Worm (Caenorhabditis elegans): ENCODE results near the gene acc-4.

Gene acc-4

ce11 chrIII:13484024-13484423 lies at the start of gene acc-4:
TSS of gene acc-4 (minus strand) at chrIII:13484124.
- no peak for TF ChIP-seq tab-1 (GFP tag; IDR thresholded peaks at IDR 0.05)
- TF ChIP-seq cog-1 (tag; optimal IDR thresholded peaks at IDR 0.05): no peak
- no peak for TF ChIP-seq ref-1 (GFP tag; conservative IDR thresholded peaks at IDR 0.05)
- no peak for TF ChIP-seq ztf-23 (GFP tag; IDR thresholded peaks at IDR 0.05)
- TF ChIP-seq flt-1 (GFP tag; IDR thresholded peaks at IDR 0.05): no peak
- TF ChIP-seq T22C8.4 (GFP tag; IDR thresholded peaks at IDR 0.05): no peak
- no peak for TF ChIP-seq klf-2 (GFP tag; conservative IDR thresholded peaks at IDR 0.05)
- no peak for TF ChIP-seq ztf-29 (GFP tag; IDR thresholded peaks at IDR 0.05)
- TF ChIP-seq med-1 (GFP tag; optimal IDR thresholded peaks at IDR 0.05; ENCODE audit: insufficient read depth): no peak

DNA sequence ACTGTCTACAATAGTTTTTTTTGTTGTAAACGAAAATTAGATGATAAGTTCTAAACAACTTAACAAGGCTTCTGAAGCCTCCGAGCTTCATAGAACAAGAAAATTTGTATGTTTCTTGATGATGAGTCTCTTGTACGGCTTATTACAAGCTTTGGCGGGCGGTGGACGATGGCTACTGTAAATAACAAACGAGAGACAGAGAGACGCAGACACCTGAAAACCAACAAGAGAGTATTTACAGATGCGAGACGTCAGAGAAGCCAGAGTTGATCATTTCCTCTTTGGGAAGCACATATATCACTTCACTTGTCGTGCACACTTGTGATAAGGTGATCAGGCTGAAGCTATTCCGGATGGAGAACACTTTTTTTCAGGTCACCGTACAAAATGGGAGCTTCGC lies 46.9 kb upstream of the acc-4 start:
- TF ChIP-seq ref-1 (GFP tag; conservative IDR thresholded peaks at IDR 0.05) (no peak), cog-1 (tag; optimal IDR thresholded peaks at IDR 0.05) (no peak), med-1 (GFP tag; optimal IDR thresholded peaks at IDR 0.05; ENCODE audit: insufficient read depth) (no peak), ztf-23 (GFP tag; IDR thresholded peaks at IDR 0.05) (no peak)

DNA sequence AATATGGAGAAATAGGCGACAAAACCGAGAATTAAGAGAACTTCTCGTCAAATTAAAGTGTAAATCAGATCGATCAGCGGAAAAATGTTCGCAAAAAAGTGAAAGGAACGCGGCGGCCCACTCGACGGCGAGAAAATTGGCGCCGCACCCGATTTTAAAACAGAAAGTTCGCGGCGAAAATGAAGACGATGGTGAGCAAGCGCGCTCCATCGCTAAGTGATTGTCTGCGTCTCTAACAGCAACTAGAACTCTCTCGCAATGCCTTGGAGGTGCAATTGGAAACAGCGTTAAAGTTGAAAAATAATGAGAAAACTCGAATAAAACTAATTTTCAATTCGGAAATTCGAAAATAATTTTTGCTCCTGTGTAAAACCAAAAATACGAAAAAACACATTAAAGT lies 46.1 kb upstream of the acc-4 start:
- 0 out of 2 replicates have a peak, but pooled peaks have one; percentile 30 for TF ChIP-seq flt-1 (GFP tag; IDR thresholded peaks at IDR 0.05)
- TF ChIP-seq ztf-23 (GFP tag; IDR thresholded peaks at IDR 0.05): no peak

ce11 chrIII:13528513-13529249 lies 44.8 kb upstream of the acc-4 start:
- TF ChIP-seq cog-1 (tag; optimal IDR thresholded peaks at IDR 0.05) (no peak), med-1 (GFP tag; optimal IDR thresholded peaks at IDR 0.05; ENCODE audit: insufficient read depth) (no peak), ztf-23 (GFP tag; IDR thresholded peaks at IDR 0.05) (no peak), ztf-29 (GFP tag; IDR thresholded peaks at IDR 0.05) (no peak), T22C8.4 (GFP tag; IDR thresholded peaks at IDR 0.05) (no peak), ref-1 (GFP tag; conservative IDR thresholded peaks at IDR 0.05) (no peak), flt-1 (GFP tag; IDR thresholded peaks at IDR 0.05) (no peak), klf-2 (GFP tag; conservative IDR thresholded peaks at IDR 0.05) (no peak), tab-1 (GFP tag; IDR thresholded peaks at IDR 0.05) (no peak)

- no peak for TF ChIP-seq T22C8.4 (GFP tag; IDR thresholded peaks at IDR 0.05)
- TF ChIP-seq tab-1 (GFP tag; IDR thresholded peaks at IDR 0.05): no peak
- TF ChIP-seq ref-1 (GFP tag; conservative IDR thresholded peaks at IDR 0.05): no peak
- no peak for TF ChIP-seq ztf-29 (GFP tag; IDR thresholded peaks at IDR 0.05)
- TF ChIP-seq ztf-23 (GFP tag; IDR thresholded peaks at IDR 0.05): no peak
- TF ChIP-seq flt-1 (GFP tag; IDR thresholded peaks at IDR 0.05): no peak
- TF ChIP-seq cog-1 (tag; optimal IDR thresholded peaks at IDR 0.05): no peak
- TF ChIP-seq klf-2 (GFP tag; conservative IDR thresholded peaks at IDR 0.05): no peak
- TF ChIP-seq med-1 (GFP tag; optimal IDR thresholded peaks at IDR 0.05; ENCODE audit: insufficient read depth): no peak
Observed at ce11 chrIII:13527424-13528097, 43.6 kb upstream of the acc-4 start, which contains the start of gene lron-13. TSS of gene lron-13 (plus strand) at chrIII:13527438.

ce11 chrIII:13526702-13527101 lies 42.8 kb upstream of the acc-4 start:
- TF ChIP-seq med-1 (GFP tag; optimal IDR thresholded peaks at IDR 0.05; ENCODE audit: insufficient read depth) (no peak), tab-1 (GFP tag; IDR thresholded peaks at IDR 0.05) (no peak), T22C8.4 (GFP tag; IDR thresholded peaks at IDR 0.05) (no peak), cog-1 (tag; optimal IDR thresholded peaks at IDR 0.05) (no peak), klf-2 (GFP tag; conservative IDR thresholded peaks at IDR 0.05) (no peak), flt-1 (GFP tag; IDR thresholded peaks at IDR 0.05) (no peak)

DNA sequence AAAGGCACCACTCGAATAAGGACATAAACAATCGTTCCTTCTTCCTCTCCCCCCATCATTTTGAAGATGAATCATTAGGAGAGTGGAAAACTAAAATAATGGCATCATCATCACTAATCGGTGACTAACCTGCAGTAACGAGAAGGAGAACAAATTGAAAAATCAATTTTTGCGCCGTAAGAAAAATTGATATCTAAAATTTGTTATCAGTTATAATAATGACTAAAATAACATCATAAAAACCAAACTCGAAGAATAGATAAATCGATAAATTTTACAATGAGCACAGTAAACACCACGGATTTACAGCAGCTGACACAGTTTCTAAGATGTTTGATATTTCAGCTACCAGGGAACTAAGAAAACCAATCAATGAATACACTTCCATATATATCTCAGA lies 42.3 kb upstream of the acc-4 start:
- TF ChIP-seq ztf-29 (GFP tag; IDR thresholded peaks at IDR 0.05) (no peak), tab-1 (GFP tag; IDR thresholded peaks at IDR 0.05) (no peak), T22C8.4 (GFP tag; IDR thresholded peaks at IDR 0.05) (no peak), cog-1 (tag; optimal IDR thresholded peaks at IDR 0.05) (no peak), flt-1 (GFP tag; IDR thresholded peaks at IDR 0.05) (no peak), ref-1 (GFP tag; conservative IDR thresholded peaks at IDR 0.05) (no peak), klf-2 (GFP tag; conservative IDR thresholded peaks at IDR 0.05) (no peak), ztf-23 (GFP tag; IDR thresholded peaks at IDR 0.05) (no peak), med-1 (GFP tag; optimal IDR thresholded peaks at IDR 0.05; ENCODE audit: insufficient read depth) (no peak)

- TF ChIP-seq med-1 (GFP tag; optimal IDR thresholded peaks at IDR 0.05; ENCODE audit: insufficient read depth) (no peak), klf-2 (GFP tag; conservative IDR thresholded peaks at IDR 0.05) (no peak), tab-1 (GFP tag; IDR thresholded peaks at IDR 0.05) (no peak), ztf-29 (GFP tag; IDR thresholded peaks at IDR 0.05) (no peak), ref-1 (GFP tag; conservative IDR thresholded peaks at IDR 0.05) (no peak), cog-1 (tag; optimal IDR thresholded peaks at IDR 0.05) (no peak), T22C8.4 (GFP tag; IDR thresholded peaks at IDR 0.05) (no peak), ztf-23 (GFP tag; IDR thresholded peaks at IDR 0.05) (no peak), flt-1 (GFP tag; IDR thresholded peaks at IDR 0.05) (no peak)
Observed at ce11 chrIII:13525118-13525839, 41.4 kb upstream of the acc-4 start.

DNA sequence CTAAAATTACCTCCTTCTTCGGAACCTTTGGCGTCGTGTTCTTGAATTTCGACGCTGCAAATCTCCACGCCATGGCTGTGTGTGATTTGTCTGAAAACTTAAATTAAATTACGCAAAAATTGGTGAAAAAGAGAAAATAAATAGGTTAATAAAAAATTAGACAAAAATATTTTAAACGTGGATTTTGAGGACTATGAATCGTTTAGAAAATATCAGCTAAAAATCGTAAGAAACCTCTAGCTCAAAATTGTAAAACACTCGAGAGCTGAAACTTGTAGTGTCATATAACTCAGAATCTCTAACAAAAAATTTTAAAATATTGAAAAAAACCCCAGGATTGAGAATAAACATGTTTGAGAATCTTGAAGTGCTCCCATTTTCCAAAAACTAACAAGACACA lies 40.1 kb upstream of the acc-4 start, which contains the start of gene pod-1:
Gene pod-1 (minus strand): TSS at position 101 of the 400 bp plus-strand sequence.
- no peak for TF ChIP-seq med-1 (GFP tag; optimal IDR thresholded peaks at IDR 0.05; ENCODE audit: insufficient read depth)
- no peak for TF ChIP-seq T22C8.4 (GFP tag; IDR thresholded peaks at IDR 0.05)
- no peak for TF ChIP-seq tab-1 (GFP tag; IDR thresholded peaks at IDR 0.05)
- no peak for TF ChIP-seq ref-1 (GFP tag; conservative IDR thresholded peaks at IDR 0.05)
- TF ChIP-seq klf-2 (GFP tag; conservative IDR thresholded peaks at IDR 0.05): no peak
- no peak for TF ChIP-seq cog-1 (tag; optimal IDR thresholded peaks at IDR 0.05)
- TF ChIP-seq flt-1 (GFP tag; IDR thresholded peaks at IDR 0.05): no peak
- no peak for TF ChIP-seq ztf-29 (GFP tag; IDR thresholded peaks at IDR 0.05)
- no peak for TF ChIP-seq ztf-23 (GFP tag; IDR thresholded peaks at IDR 0.05)
